Worm (Caenorhabditis elegans): ENCODE measurements around the gene tex-2.

ce11 chrII:5828486-5828885 lies 44.9 kb downstream of the tex-2 start, which contains the start of gene ZK1248.11:
- TF ChIP-seq unc-39 (tag; optimal IDR thresholded peaks at IDR 0.05) (no peak), elt-1 (tag; optimal IDR thresholded peaks at IDR 0.05) (no peak), egl-27 (tag; optimal IDR thresholded peaks at IDR 0.05) (no peak), nhr-12 (tag; optimal IDR thresholded peaks at IDR 0.05) (no peak), mab-5 (tag; optimal IDR thresholded peaks at IDR 0.05) (no peak), nhr-129 (tag; optimal IDR thresholded peaks at IDR 0.05) (no peak), nhr-10 (tag; optimal IDR thresholded peaks at IDR 0.05) (no peak), nhr-11 (tag; optimal IDR thresholded peaks at IDR 0.05) (no peak), crh-2 (tag; optimal IDR thresholded peaks at IDR 0.05) (no peak), lin-13 (GFP tag; optimal IDR thresholded peaks at IDR 0.05) (no peak), ztf-4 (tag; optimal IDR thresholded peaks at IDR 0.05) (no peak)

Data from whole organism, L2 larva.